Worm (Caenorhabditis elegans) whole organism, young adult: ENCODE measurements around the gene tomm-70.

Experiments
- B0019.2 ChIP-seq: fragments of 200-800 bp; sonication (Bioruptor generic); conservative IDR thresholded peaks from 2 replicates; pipeline ENCODE4 v1.3.6; 2022; ENCODE audit warnings: missing genetic modification reagents, missing genetic modification characterization, missing compliant biosample characterization
- C17E4.6 ChIP-seq: fragments of 200-800 bp; sonication (Bioruptor generic); IDR thresholded peaks from 2 replicates; pipeline ENCODE4 v1.3.6; 2022; ENCODE audit warnings: missing genetic modification reagents, missing genetic modification characterization, missing compliant biosample characterization
- F22D6.2 ChIP-seq: sonication (generic microtip); optimal IDR thresholded peaks from 2 replicates; lab custom pipeline; 2016; ENCODE audit warnings: mild to moderate bottlenecking, missing genetic modification characterization, missing compliant biosample characterization
- F39B2.1 ChIP-seq: fragments of 200-800 bp; sonication (Bioruptor generic); IDR thresholded peaks from 2 replicates; pipeline ENCODE4 v1.3.6; 2022; ENCODE audit warnings: missing genetic modification reagents, missing genetic modification characterization, missing compliant biosample characterization
- F52B5.7 ChIP-seq: sonication (generic microtip); optimal IDR thresholded peaks from 2 replicates; lab custom pipeline; 2016; ENCODE audit warnings: mild to moderate bottlenecking, missing genetic modification characterization, missing compliant biosample characterization
- F57A8.1 ChIP-seq: fragments of 200-800 bp; sonication (Bioruptor generic); optimal IDR thresholded peaks from 2 replicates; lab custom pipeline; 2018; ENCODE audit warnings: mild to moderate bottlenecking, missing genetic modification characterization, moderate library complexity, missing compliant biosample characterization
- K11D2.4 ChIP-seq: fragments of 200-800 bp; sonication (Bioruptor generic); IDR thresholded peaks from 2 replicates; pipeline ENCODE4 v1.3.6; 2022; ENCODE audit warnings: missing genetic modification reagents, missing genetic modification characterization, missing compliant biosample characterization
- K12H6.12 ChIP-seq: fragments of 200-800 bp; sonication (Bioruptor generic); optimal IDR thresholded peaks from 2 replicates; lab custom pipeline; 2018; ENCODE audit warnings: mild to moderate bottlenecking, missing genetic modification characterization, missing compliant biosample characterization
- T07F8.4 ChIP-seq: sonication (generic microtip); optimal IDR thresholded peaks from 2 replicates; lab custom pipeline; 2016; ENCODE audit warnings: mild to moderate bottlenecking, missing genetic modification characterization, moderate library complexity, missing compliant biosample characterization
- T26A5.8 ChIP-seq: sonication (generic microtip); optimal IDR thresholded peaks from 2 replicates; lab custom pipeline; 2016; ENCODE audit warnings: missing genetic modification characterization, missing compliant biosample characterization
- Y56A3A.18 ChIP-seq: fragments of 200-800 bp; sonication (Bioruptor generic); IDR thresholded peaks from 2 replicates; pipeline ENCODE4 v1.3.6; 2022; ENCODE audit warnings: missing genetic modification reagents, missing genetic modification characterization, missing compliant biosample characterization
- Y67H2A.10 ChIP-seq: fragments of 200-800 bp; sonication (Bioruptor generic); conservative IDR thresholded peaks from 2 replicates; pipeline ENCODE4 v1.3.6; 2022; ENCODE audit warnings: missing genetic modification reagents, missing genetic modification characterization, missing compliant biosample characterization
- akir-1 ChIP-seq: fragments of 200-800 bp; sonication (Bioruptor generic); optimal IDR thresholded peaks from 2 replicates; lab custom pipeline; 2018; ENCODE audit warnings: mild to moderate bottlenecking, missing genetic modification characterization, moderate library complexity, missing compliant biosample characterization
- attf-5 ChIP-seq: fragments of 200-800 bp; sonication (Bioruptor generic); optimal IDR thresholded peaks from 2 replicates; lab custom pipeline; 2018; ENCODE audit warnings: mild to moderate bottlenecking, missing genetic modification characterization, missing compliant biosample characterization
- ccch-3 ChIP-seq: fragments of 200-800 bp; sonication (Bioruptor generic); optimal IDR thresholded peaks from 2 replicates; lab custom pipeline; 2018; ENCODE audit warnings: mild to moderate bottlenecking, missing genetic modification characterization, missing compliant biosample characterization
- ceh-100 ChIP-seq: fragments of 200-800 bp; sonication (Bioruptor generic); IDR thresholded peaks from 2 replicates; pipeline ENCODE4 v1.3.6; 2022; ENCODE audit warnings: missing genetic modification reagents, missing genetic modification characterization, missing compliant biosample characterization
- die-1 ChIP-seq: sonication (generic microtip); optimal IDR thresholded peaks from 2 replicates; lab custom pipeline; 2016; ENCODE audit warnings: missing genotype, mild to moderate bottlenecking, missing genetic modification characterization, missing compliant biosample characterization
- dox-1 ChIP-seq: fragments of 200-800 bp; sonication (Bioruptor generic); IDR thresholded peaks from 2 replicates; pipeline ENCODE4 v1.3.6; 2022; ENCODE audit warnings: missing genetic modification reagents, missing genetic modification characterization, missing compliant biosample characterization
- dpl-1 ChIP-seq: fragments of 150-350 bp; optimal IDR thresholded peaks from 2 replicates; lab custom pipeline; 2014; ENCODE audit warnings: missing biosample characterization, missing genetic modification reagents, missing genetic modification characterization
- egl-18 ChIP-seq: fragments of 200-800 bp; sonication (Bioruptor generic); IDR thresholded peaks from 2 replicates; pipeline ENCODE4 v1.3.6; 2022; ENCODE audit warnings: missing genetic modification reagents, missing genetic modification characterization, missing compliant biosample characterization
- egl-44 ChIP-seq: fragments of 200-800 bp; sonication (Bioruptor generic); IDR thresholded peaks from 2 replicates; pipeline ENCODE4 v1.3.6; 2022; ENCODE audit warnings: missing genetic modification reagents, missing genetic modification characterization, missing compliant biosample characterization
- egrh-3 ChIP-seq: fragments of 200-800 bp; sonication (Bioruptor generic); IDR thresholded peaks from 2 replicates; pipeline ENCODE4 v1.3.6; 2022; ENCODE audit warnings: missing genetic modification reagents, missing genetic modification characterization, missing compliant biosample characterization
- ets-4 ChIP-seq: fragments of 200-800 bp; sonication (Bioruptor generic); optimal IDR thresholded peaks from 2 replicates; lab custom pipeline; 2018; ENCODE audit warnings: mild to moderate bottlenecking, missing genetic modification characterization, missing compliant biosample characterization
- fkh-3 ChIP-seq: sonication (generic microtip); optimal IDR thresholded peaks from 2 replicates; lab custom pipeline; 2016; ENCODE audit warnings: mild to moderate bottlenecking, missing genetic modification characterization, missing compliant biosample characterization
- hmg-20 ChIP-seq: fragments of 200-800 bp; sonication (Bioruptor generic); IDR thresholded peaks from 2 replicates; pipeline ENCODE4 v1.3.6; 2022; ENCODE audit warnings: missing genetic modification reagents, missing genetic modification characterization, missing compliant biosample characterization
- hrde-1 ChIP-seq: sonication (generic microtip); optimal IDR thresholded peaks from 2 replicates; lab custom pipeline; 2016; ENCODE audit warnings: missing genetic modification characterization, mild to moderate bottlenecking, missing compliant biosample characterization, moderate library complexity, missing genotype, missing genetic modification reagents, borderline replicate concordance
- lag-1 ChIP-seq: fragments of 200-800 bp; sonication (Bioruptor generic); IDR thresholded peaks from 2 replicates; pipeline ENCODE4 v1.3.6; 2022; ENCODE audit warnings: missing genetic modification reagents, missing genetic modification characterization, missing compliant biosample characterization
- lin-35 ChIP-seq, 3 experiments: fragments of 150-350 bp in 2 of 3; sonication (generic microtip) in 1 of 3; optimal IDR thresholded peaks; 2 replicates each; lab custom pipeline; 2014 to 2018; ENCODE audit warnings: missing biosample characterization in 3 of 3, missing genetic modification characterization in 3 of 3, missing genetic modification reagents in 3 of 3
- lin-40 ChIP-seq: sonication (generic microtip); optimal IDR thresholded peaks from 2 replicates; lab custom pipeline; 2016; ENCODE audit warnings: missing genetic modification characterization, mild to moderate bottlenecking, missing compliant biosample characterization, missing genotype, missing genetic modification reagents
- lir-1 ChIP-seq: fragments of 200-800 bp; sonication (Bioruptor generic); conservative IDR thresholded peaks from 2 replicates; pipeline ENCODE4 v1.3.6; 2022; ENCODE audit warnings: missing genetic modification reagents, missing genetic modification characterization, missing compliant biosample characterization
- lsy-27 ChIP-seq: sonication (generic microtip); optimal IDR thresholded peaks from 2 replicates; lab custom pipeline; 2017; ENCODE audit warnings: missing genetic modification characterization, mild to moderate bottlenecking, missing compliant biosample characterization, antibody characterized with exemption, missing genotype, borderline replicate concordance; ENCODE audit not compliant: insufficient read depth
- madf-3 ChIP-seq: fragments of 200-800 bp; sonication (Bioruptor generic); IDR thresholded peaks from 2 replicates; pipeline ENCODE4 v1.3.6; 2022; ENCODE audit warnings: missing genetic modification reagents, missing genetic modification characterization, missing compliant biosample characterization
- madf-6 ChIP-seq: fragments of 200-800 bp; sonication (Bioruptor generic); IDR thresholded peaks from 2 replicates; pipeline ENCODE4 v1.3.6; 2022; ENCODE audit warnings: missing genetic modification reagents, missing genetic modification characterization, missing compliant biosample characterization
- mel-28 ChIP-seq: sonication (generic microtip); optimal IDR thresholded peaks from 2 replicates; lab custom pipeline; 2016; ENCODE audit warnings: borderline replicate concordance, mild to moderate bottlenecking, missing genetic modification characterization, missing compliant biosample characterization
- nfya-1 ChIP-seq: sonication (generic microtip); optimal IDR thresholded peaks from 2 replicates; lab custom pipeline; 2017; ENCODE audit warnings: antibody characterized with exemption, missing compliant biosample characterization, missing genetic modification characterization, borderline replicate concordance; ENCODE audit not compliant: insufficient read depth
- nhr-179 ChIP-seq: sonication (generic microtip); optimal IDR thresholded peaks from 2 replicates; lab custom pipeline; 2016; ENCODE audit warnings: mild to moderate bottlenecking, missing genetic modification characterization, missing compliant biosample characterization
- nhr-27 ChIP-seq: fragments of 200-800 bp; sonication (Bioruptor generic); optimal IDR thresholded peaks from 2 replicates; lab custom pipeline; 2018; ENCODE audit warnings: mild to moderate bottlenecking, missing genetic modification characterization, moderate library complexity, missing compliant biosample characterization
- nhr-80 ChIP-seq: sonication (generic microtip); optimal IDR thresholded peaks from 2 replicates; lab custom pipeline; 2016; ENCODE audit warnings: missing genetic modification characterization, missing compliant biosample characterization
- nhr-90 ChIP-seq: sonication (generic microtip); optimal IDR thresholded peaks from 2 replicates; lab custom pipeline; 2016; ENCODE audit warnings: missing genotype, mild to moderate bottlenecking, missing genetic modification characterization, missing compliant biosample characterization
- repo-1 ChIP-seq: sonication (generic microtip); optimal IDR thresholded peaks from 2 replicates; lab custom pipeline; 2017; ENCODE audit warnings: mild to moderate bottlenecking, missing genetic modification characterization, missing compliant biosample characterization
- rpc-1 ChIP-seq, 2 experiments: fragments of 150-350 bp in 1 of 2; sonication (generic microtip) in 1 of 2; optimal IDR thresholded peaks; 2 replicates each; lab custom pipeline; 2014 to 2018; ENCODE audit warnings: missing biosample characterization in 1 of 2, missing genetic modification characterization in 1 of 2, missing genetic modification reagents in 1 of 2, missing genotype in 1 of 2
- sdz-38 ChIP-seq: sonication (generic microtip); optimal IDR thresholded peaks from 2 replicates; lab custom pipeline; 2016; ENCODE audit warnings: missing genotype, missing genetic modification characterization, missing compliant biosample characterization
- snpc-1.1 ChIP-seq: sonication (generic microtip); optimal IDR thresholded peaks from 2 replicates; lab custom pipeline; 2017; ENCODE audit warnings: missing genetic modification characterization, mild to moderate bottlenecking, missing compliant biosample characterization, antibody characterized with exemption, moderate library complexity, missing genotype, missing genetic modification reagents; ENCODE audit not compliant: insufficient read depth
- tbx-9 ChIP-seq: sonication (generic microtip); optimal IDR thresholded peaks from 2 replicates; lab custom pipeline; 2016; ENCODE audit warnings: borderline replicate concordance, missing genetic modification characterization, inconsistent platforms, missing compliant biosample characterization
- unc-130 ChIP-seq: sonication (generic microtip); optimal IDR thresholded peaks from 2 replicates; lab custom pipeline; 2016; ENCODE audit warnings: missing genetic modification reagents, missing genetic modification characterization, missing compliant biosample characterization
- xnd-1 ChIP-seq: sonication (generic microtip); optimal IDR thresholded peaks from 2 replicates; lab custom pipeline; 2016; ENCODE audit warnings: missing genotype, missing genetic modification reagents, missing genetic modification characterization, missing compliant biosample characterization
- ztf-22 ChIP-seq: fragments of 200-800 bp; sonication (Bioruptor generic); optimal IDR thresholded peaks from 2 replicates; lab custom pipeline; 2018; ENCODE audit warnings: mild to moderate bottlenecking, missing genetic modification characterization, moderate library complexity, missing compliant biosample characterization
- ztf-26 ChIP-seq: sonication (generic microtip); optimal IDR thresholded peaks from 2 replicates; lab custom pipeline; 2017; ENCODE audit warnings: missing genetic modification characterization, missing compliant biosample characterization

Gene tomm-70

ce11 chrIII:8794793-8795192 is 40.2 kb upstream of the tomm-70 start (continued):
- peak; percentile 64 for TF ChIP-seq ceh-100
- no peak for TF ChIP-seq nfya-1
- TF ChIP-seq die-1, result peak; percentile 51
- no peak for TF ChIP-seq F22D6.2 (tag; lab: Kevin White, UChicago)
- no peak for TF ChIP-seq xnd-1 (tag; lab: Kevin White, UChicago)
- TF ChIP-seq K11D2.4 (GFP tag; lab: Robert Waterston, UW), result peak; percentile 70; the same call in 1 of the 2 replicates
- TF ChIP-seq tbx-9 (tag; lab: Kevin White, UChicago), result no peak
- no peak for TF ChIP-seq akir-1 (GFP tag; lab: Kevin White, UChicago)
- TF ChIP-seq Y56A3A.18 (GFP tag; lab: Robert Waterston, UW), result no peak
- TF ChIP-seq nhr-80 (tag; lab: Kevin White, UChicago), result peak; percentile 88
- TF ChIP-seq F57A8.1, result no peak
- TF ChIP-seq unc-130, result no peak
- no peak for TF ChIP-seq T07F8.4
- TF ChIP-seq ztf-22, result no peak
- TF ChIP-seq F52B5.7, result no peak
- TF ChIP-seq attf-5 (GFP tag; lab: Kevin White, UChicago), result peak; percentile 73
- TF ChIP-seq ets-4 (GFP tag; lab: Kevin White, UChicago), result peak; percentile 79
- TF ChIP-seq snpc-1.1 (tag; lab: Kevin White, UChicago), result no peak
- TF ChIP-seq T26A5.8 (tag; lab: Kevin White, UChicago), result no peak
- peak; percentile 57 for TF ChIP-seq ztf-26
- TF ChIP-seq egl-18 (GFP tag; lab: Robert Waterston, UW), result 0 out of 2 replicates have a peak, but pooled peaks have one; percentile 54
- no peak for TF ChIP-seq ccch-3
- TF ChIP-seq C17E4.6 (GFP tag; lab: Robert Waterston, UW), result no peak
- no peak for TF ChIP-seq hrde-1 (tag; lab: Kevin White, UChicago)
- TF ChIP-seq F39B2.1 (GFP tag; lab: Robert Waterston, UW), result no peak
- 0 out of 2 replicates have a peak, but pooled peaks have one; percentile 29 for TF ChIP-seq lir-1
- no peak for TF ChIP-seq K12H6.12 (tag; lab: Kevin White, UChicago)
- TF ChIP-seq egl-44 (GFP tag; lab: Robert Waterston, UW), result no peak
- no peak for TF ChIP-seq egrh-3 (GFP tag; lab: Robert Waterston, UW)
- TF ChIP-seq repo-1 (tag; lab: Kevin White, UChicago), result no peak
- TF ChIP-seq nhr-90, result peak; percentile 44
- TF ChIP-seq lin-35 (GFP tag; optimal IDR thresholded peaks at IDR 0.05; lab: Kevin White, UChicago), result no peak
- TF ChIP-seq sdz-38 (tag; lab: Kevin White, UChicago), result no peak
- TF ChIP-seq dpl-1 (GFP tag; lab: Kevin White, UChicago), result no peak
- no peak for TF ChIP-seq fkh-3
- TF ChIP-seq hmg-20 (GFP tag; lab: Robert Waterston, UW), result no peak; the same call in 1 of the 2 replicates
- no peak for TF ChIP-seq mel-28 (tag; lab: Kevin White, UChicago)
- peak; percentile 85 for TF ChIP-seq madf-6 (GFP tag; lab: Robert Waterston, UW)
- TF ChIP-seq B0019.2 (GFP tag; lab: Robert Waterston, UW), result no peak
- peak; percentile 43 for TF ChIP-seq lin-40
- no peak for TF ChIP-seq Y67H2A.10 (GFP tag; lab: Robert Waterston, UW)
- TF ChIP-seq nhr-27 (tag; lab: Kevin White, UChicago), result no peak
- no peak for TF ChIP-seq lsy-27 (tag; lab: Kevin White, UChicago)
- no peak for TF ChIP-seq nhr-179 (tag; lab: Kevin White, UChicago)
- TF ChIP-seq dox-1 (GFP tag; lab: Robert Waterston, UW), result peak; percentile 84
- no peak for TF ChIP-seq rpc-1 (optimal IDR thresholded peaks at IDR 0.05; lab: Kevin White, UChicago)
- TF ChIP-seq rpc-1 (tag; optimal IDR thresholded peaks at IDR 0.05; lab: Kevin White, UChicago), result no peak
- no peak for TF ChIP-seq lag-1
- no peak for TF ChIP-seq madf-3 (GFP tag; lab: Robert Waterston, UW)
